Worm (Caenorhabditis elegans) whole organism, mixed stage, embryonic: ENCODE data around the gene vang-1.

Source experiments
- tbx-8 ChIP-seq: fragments of 200-800 bp; sonication (Bioruptor generic); optimal IDR thresholded peaks from 2 replicates; lab custom pipeline; 2018; ENCODE audit warnings: mild to moderate bottlenecking, missing genetic modification characterization, moderate library complexity, missing compliant biosample characterization
- unc-62 ChIP-seq: fragments of 150-350 bp; optimal IDR thresholded peaks from 2 replicates; lab custom pipeline; 2014; ENCODE audit warnings: missing biosample characterization, missing genetic modification reagents, missing genetic modification characterization
- ztf-11 ChIP-seq: fragments of 150-350 bp; optimal IDR thresholded peaks from 2 replicates; lab custom pipeline; 2014; ENCODE audit warnings: missing biosample characterization, missing genetic modification characterization

DNA sequence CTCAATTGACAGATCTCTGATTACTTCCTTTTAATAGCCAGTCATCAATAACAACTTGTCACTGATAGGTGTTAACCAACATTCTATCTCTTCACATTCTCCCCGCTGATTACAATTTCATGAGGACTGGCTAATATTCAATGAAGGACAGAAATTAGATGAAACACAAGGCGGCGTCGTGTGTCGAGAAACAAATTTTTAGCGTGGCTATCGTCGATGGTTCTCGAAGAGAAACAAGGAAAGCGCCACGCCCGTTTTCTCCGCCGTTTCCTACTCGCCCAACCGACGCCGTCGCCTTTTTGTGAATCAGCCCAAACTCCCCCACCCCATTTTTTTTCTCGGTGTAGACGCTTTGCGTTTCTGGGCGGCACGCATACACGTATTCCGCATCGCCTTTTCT lies 21.7 kb upstream of the vang-1 start, which contains the start of gene F53B3.6:
- TF ChIP-seq tbx-8 (no peak), ztf-11 (no peak), unc-62 (no peak)
